Worm (Caenorhabditis elegans) whole organism, mixed stage, embryonic: ENCODE results near the gene C50E3.11.
A peak's percentile ranks its signal among the peaks of the same experiment; 100 is the strongest.

Experiments
- M03D4.4 ChIP-seq: sonication (generic microtip); optimal IDR thresholded peaks from 2 replicates; lab custom pipeline; 2017; ENCODE audit warnings: mild to moderate bottlenecking, missing genetic modification characterization, missing compliant biosample characterization
- bed-3 ChIP-seq: fragments of 200-800 bp; sonication (Bioruptor generic); optimal IDR thresholded peaks from 3 replicates; lab custom pipeline; 2018; ENCODE audit warnings: mild to moderate bottlenecking, missing genetic modification characterization, moderate library complexity, missing compliant biosample characterization
- blmp-1 ChIP-seq: fragments of 150-350 bp; optimal IDR thresholded peaks from 2 replicates; lab custom pipeline; 2014; ENCODE audit warnings: missing biosample characterization, missing genetic modification characterization
- ceh-39 ChIP-seq: fragments of 150-350 bp; optimal IDR thresholded peaks from 2 replicates; lab custom pipeline; 2014; ENCODE audit warnings: missing biosample characterization, missing genetic modification characterization
- ceh-43 ChIP-seq: fragments of 200-800 bp; sonication (Bioruptor generic); optimal IDR thresholded peaks from 2 replicates; lab custom pipeline; 2018; ENCODE audit warnings: mild to moderate bottlenecking, missing genetic modification characterization, moderate library complexity, missing compliant biosample characterization
- ceh-83 ChIP-seq: fragments of 200-800 bp; sonication (Bioruptor generic); optimal IDR thresholded peaks from 2 replicates; lab custom pipeline; 2018; ENCODE audit warnings: mild to moderate bottlenecking, missing genetic modification characterization, missing compliant biosample characterization
- ces-1 ChIP-seq: fragments of 150-350 bp; optimal IDR thresholded peaks from 2 replicates; lab custom pipeline; 2014; ENCODE audit warnings: missing biosample characterization, missing genetic modification reagents, missing genetic modification characterization
- cnd-1 ChIP-seq: fragments of 200-800 bp; sonication (Bioruptor generic); optimal IDR thresholded peaks from 2 replicates; lab custom pipeline; 2018; ENCODE audit warnings: mild to moderate bottlenecking, missing genetic modification characterization, missing compliant biosample characterization
- drap-1 ChIP-seq: fragments of 200-800 bp; sonication (Bioruptor generic); optimal IDR thresholded peaks from 3 replicates; lab custom pipeline; 2018; ENCODE audit warnings: mild to moderate bottlenecking, missing genetic modification characterization, missing compliant biosample characterization
- elt-1 ChIP-seq: sonication (generic microtip); optimal IDR thresholded peaks from 2 replicates; lab custom pipeline; 2017; ENCODE audit warnings: missing genetic modification characterization, mild to moderate bottlenecking, missing compliant biosample characterization, antibody characterized with exemption, moderate library complexity, borderline replicate concordance; ENCODE audit not compliant: insufficient read depth
- elt-3 ChIP-seq: fragments of 150-350 bp; optimal IDR thresholded peaks from 2 replicates; lab custom pipeline; 2014; ENCODE audit warnings: missing biosample characterization, missing genetic modification characterization
- flh-1 ChIP-seq: fragments of 200-800 bp; sonication (Bioruptor generic); optimal IDR thresholded peaks from 2 replicates; lab custom pipeline; 2018; ENCODE audit warnings: mild to moderate bottlenecking, missing genetic modification characterization, moderate library complexity, missing compliant biosample characterization
- hlh-1 ChIP-seq: fragments of 150-350 bp; optimal IDR thresholded peaks from 2 replicates; lab custom pipeline; 2014; ENCODE audit warnings: missing biosample characterization, missing genetic modification reagents, missing genetic modification characterization
- lin-13 ChIP-seq: fragments of 150-350 bp; optimal IDR thresholded peaks from 2 replicates; lab custom pipeline; 2014; ENCODE audit warnings: missing biosample characterization, missing genetic modification characterization
- lin-32 ChIP-seq: fragments of 200-800 bp; sonication (Bioruptor generic); optimal IDR thresholded peaks from 2 replicates; lab custom pipeline; 2018; ENCODE audit warnings: mild to moderate bottlenecking, missing genetic modification characterization, missing compliant biosample characterization
- lsy-2 ChIP-seq: fragments of 150-350 bp; optimal IDR thresholded peaks from 2 replicates; lab custom pipeline; 2014; ENCODE audit warnings: missing biosample characterization, missing genetic modification characterization
- mab-5 ChIP-seq: fragments of 150-350 bp; optimal IDR thresholded peaks from 2 replicates; lab custom pipeline; 2014; ENCODE audit warnings: missing biosample characterization, missing genetic modification characterization
- mep-1 ChIP-seq: fragments of 150-350 bp; optimal IDR thresholded peaks from 2 replicates; lab custom pipeline; 2017; ENCODE audit warnings: missing biosample characterization, missing genetic modification reagents, missing genetic modification characterization, inconsistent platforms
- nhr-12 ChIP-seq: fragments of 150-350 bp; optimal IDR thresholded peaks from 2 replicates; lab custom pipeline; 2014; ENCODE audit warnings: missing biosample characterization, missing genetic modification characterization
- nhr-2 ChIP-seq: fragments of 150-350 bp; optimal IDR thresholded peaks from 2 replicates; lab custom pipeline; 2014; ENCODE audit warnings: missing biosample characterization, missing genetic modification characterization
- nhr-237 ChIP-seq: fragments of 150-350 bp; optimal IDR thresholded peaks from 2 replicates; lab custom pipeline; 2014; ENCODE audit warnings: missing biosample characterization, missing genetic modification characterization
- nhr-28 ChIP-seq: fragments of 150-350 bp; optimal IDR thresholded peaks from 2 replicates; lab custom pipeline; 2014; ENCODE audit warnings: missing biosample characterization, missing genetic modification characterization
- nhr-76 ChIP-seq: sonication (generic microtip); optimal IDR thresholded peaks from 2 replicates; lab custom pipeline; 2017; ENCODE audit warnings: missing biosample characterization, missing genetic modification characterization
- pha-4 ChIP-seq: fragments of 150-350 bp; optimal IDR thresholded peaks from 2 replicates; lab custom pipeline; 2018; ENCODE audit warnings: missing biosample characterization, missing genetic modification reagents, missing genetic modification characterization
- sem-2 ChIP-seq: fragments of 200-800 bp; sonication (Bioruptor generic); optimal IDR thresholded peaks from 2 replicates; lab custom pipeline; 2018; ENCODE audit warnings: mild to moderate bottlenecking, missing genetic modification characterization, missing compliant biosample characterization
- snpc-4 ChIP-seq: fragments of 150-350 bp; optimal IDR thresholded peaks from 2 replicates; lab custom pipeline; 2014; ENCODE audit warnings: missing biosample characterization, missing genetic modification characterization
- sptf-1 ChIP-seq: sonication (generic microtip); optimal IDR thresholded peaks from 2 replicates; lab custom pipeline; 2017; ENCODE audit warnings: mild to moderate bottlenecking, missing genetic modification characterization, moderate library complexity, missing compliant biosample characterization
- tbx-8 ChIP-seq: fragments of 200-800 bp; sonication (Bioruptor generic); optimal IDR thresholded peaks from 2 replicates; lab custom pipeline; 2018; ENCODE audit warnings: mild to moderate bottlenecking, missing genetic modification characterization, moderate library complexity, missing compliant biosample characterization
- unc-120 ChIP-seq: sonication (generic microtip); optimal IDR thresholded peaks from 2 replicates; lab custom pipeline; 2017; ENCODE audit warnings: missing genetic modification characterization, missing compliant biosample characterization; ENCODE audit not compliant: poor library complexity, severe bottlenecking
- unc-39 ChIP-seq: fragments of 150-350 bp; optimal IDR thresholded peaks from 2 replicates; lab custom pipeline; 2014; ENCODE audit warnings: missing biosample characterization, missing genetic modification characterization
- unc-62 ChIP-seq: fragments of 150-350 bp; optimal IDR thresholded peaks from 2 replicates; lab custom pipeline; 2014; ENCODE audit warnings: missing biosample characterization, missing genetic modification reagents, missing genetic modification characterization
- zip-8 ChIP-seq: fragments of 150-350 bp; optimal IDR thresholded peaks from 2 replicates; lab custom pipeline; 2014; ENCODE audit warnings: missing biosample characterization, missing genetic modification characterization
- ztf-11 ChIP-seq: fragments of 150-350 bp; optimal IDR thresholded peaks from 2 replicates; lab custom pipeline; 2014; ENCODE audit warnings: missing biosample characterization, missing genetic modification characterization

C50E3.11 gene

DNA sequence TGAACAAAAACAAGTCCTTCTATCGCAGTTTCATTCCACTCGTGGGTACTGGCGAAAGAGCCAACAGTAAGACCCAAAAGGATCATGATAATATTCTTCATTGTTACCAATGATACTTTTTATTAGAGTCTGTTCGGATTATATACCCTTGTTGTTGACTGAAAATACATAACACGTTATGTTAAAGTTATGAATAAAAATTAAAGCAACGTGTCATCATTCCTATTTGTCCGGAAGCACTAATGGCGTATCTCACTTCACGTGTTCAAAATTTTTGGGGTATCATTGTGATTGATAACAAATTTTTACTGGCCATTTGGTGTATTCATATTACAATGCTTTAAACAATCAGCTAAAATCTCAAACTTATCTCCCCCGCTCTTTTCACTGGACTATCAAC, 1.8 kb downstream of the C50E3.11 start, which contains the start of gene scl-26:
scl-26 (minus strand) TSS at position 101 of the 400 bp plus-strand sequence.
- TF ChIP-seq tbx-8 (no peak), lin-32 (GFP tag; lab: Kevin White, UChicago) (no peak), cnd-1 (tag; lab: Kevin White, UChicago) (no peak), unc-120 (no peak), unc-39 (no peak), ceh-39 (tag; lab: Kevin White, UChicago) (no peak), flh-1 (GFP tag; lab: Kevin White, UChicago) (no peak), drap-1 (no peak), nhr-2 (tag; lab: Kevin White, UChicago) (no peak), nhr-28 (no peak)

DNA sequence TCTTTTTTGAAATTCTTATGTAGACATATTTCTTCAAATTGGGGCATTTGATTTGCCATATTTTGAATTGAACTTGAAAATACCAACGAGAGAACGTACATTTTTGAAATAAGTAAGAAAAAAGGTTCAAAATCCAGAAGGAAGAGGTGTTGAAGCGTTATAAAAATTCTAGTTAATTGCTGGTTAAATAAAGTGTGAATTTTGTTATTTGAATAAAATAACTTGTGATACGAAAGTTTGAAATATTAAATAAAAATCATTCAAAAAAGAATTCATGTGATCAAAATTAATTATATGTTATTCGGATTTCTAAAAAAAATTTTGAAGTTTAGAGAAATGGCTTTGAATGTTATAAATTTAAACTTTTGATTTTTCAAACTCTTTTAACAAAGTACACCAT, 3.1 kb downstream of the C50E3.11 start, which contains the start of gene C50E3.9:
C50E3.9 (minus strand) TSS at position 101 of the 400 bp plus-strand sequence.
- no peak for TF ChIP-seq zip-8 (tag; lab: Kevin White, UChicago)

DNA sequence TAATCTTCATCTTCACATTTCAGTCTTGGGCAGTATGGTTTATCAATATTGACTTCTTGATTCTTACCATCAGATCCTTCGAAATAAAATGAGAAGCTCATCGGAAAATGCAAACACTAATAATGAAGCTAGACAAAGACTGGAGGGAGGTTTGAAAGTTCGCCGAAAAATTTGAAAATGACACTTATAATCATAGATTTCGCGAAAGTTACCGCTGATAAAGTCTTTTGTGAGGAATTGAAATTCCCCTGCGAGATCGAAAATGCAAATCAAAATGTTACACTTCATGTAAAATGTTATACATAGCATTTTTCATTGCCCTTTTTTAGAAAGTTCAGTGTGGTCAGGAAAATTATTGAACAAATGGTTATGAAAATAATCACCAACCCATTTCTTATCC, 5.0 kb downstream of the C50E3.11 start, which contains the start of gene C50E3.7:
C50E3.7 (minus strand) TSS at position 101 of the 400 bp plus-strand sequence.
- no peak for TF ChIP-seq drap-1
- no peak for TF ChIP-seq nhr-76 (tag; lab: Kevin White, UChicago)
- no peak for TF ChIP-seq sptf-1 (tag; lab: Kevin White, UChicago)
- TF ChIP-seq unc-39 = no peak
- no peak for TF ChIP-seq cnd-1 (tag; lab: Kevin White, UChicago)
- no peak for TF ChIP-seq nhr-12 (tag; lab: Kevin White, UChicago)
- TF ChIP-seq lin-13 (tag; lab: Kevin White, UChicago) = no peak
- no peak for TF ChIP-seq M03D4.4 (tag; lab: Kevin White, UChicago)

- TF ChIP-seq tbx-8 (no peak), mep-1 (tag; lab: Kevin White, UChicago) (no peak)
These were observed 8.2 kb downstream of the C50E3.11 start for ce11 chrV:7595132-7595531.

DNA sequence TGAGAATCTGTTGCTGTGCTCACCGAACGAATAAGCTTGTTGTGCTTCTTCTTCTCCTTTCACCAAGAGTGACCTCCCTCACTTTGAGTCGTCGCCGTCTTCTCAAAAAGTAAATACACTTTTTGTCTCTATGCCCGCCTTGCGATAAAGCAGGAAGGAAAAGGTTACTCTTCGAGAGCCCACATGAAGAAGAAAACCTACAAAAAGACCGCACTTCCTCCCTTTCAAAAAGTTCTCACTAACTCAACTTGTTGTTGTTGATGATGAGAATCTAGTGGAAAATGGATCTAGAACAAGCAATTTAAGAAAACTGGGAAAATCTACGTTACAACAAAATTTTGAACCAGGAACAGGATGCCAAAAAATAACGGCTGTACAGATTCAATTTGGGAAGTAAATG, 12.8 kb downstream of the C50E3.11 start, which contains the start of gene C50E3.6:
C50E3.6 (minus strand) TSS at position 101 of the 400 bp plus-strand sequence.
- TF ChIP-seq snpc-4 (tag; lab: Kevin White, UChicago) (no peak), ceh-39 (tag; lab: Kevin White, UChicago) (no peak), cnd-1 (tag; lab: Kevin White, UChicago) (no peak), nhr-28 (no peak), nhr-12 (tag; lab: Kevin White, UChicago) (no peak), lin-32 (GFP tag; lab: Kevin White, UChicago) (no peak)

DNA sequence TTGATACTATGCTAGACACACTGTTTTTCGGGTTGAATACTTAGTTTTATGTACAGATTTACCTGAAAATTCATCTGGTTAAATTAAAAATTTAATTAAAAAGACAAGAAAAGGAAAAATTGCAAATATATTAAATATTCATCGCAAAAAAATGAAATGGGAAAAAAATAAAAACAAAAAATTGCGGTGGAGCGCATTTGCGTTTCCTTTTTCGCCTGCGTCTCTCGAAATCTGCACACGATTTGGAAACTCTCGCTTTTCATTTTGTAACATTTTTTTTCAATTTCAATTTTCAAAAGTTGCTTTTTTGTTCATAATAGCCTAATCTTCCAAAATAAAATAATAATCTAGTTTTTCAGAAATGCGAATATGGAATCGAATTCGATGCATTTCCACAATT, 15.6 kb downstream of the C50E3.11 start, which contains the start of the genes F19F10.11 and C50E3.5:
F19F10.11 (minus strand) TSS at position 68 of the 400 bp plus-strand sequence.
C50E3.5 (plus strand) TSS at position 360 of the 400 bp plus-strand sequence.
- TF ChIP-seq lsy-2 (tag; lab: Kevin White, UChicago) = peak; percentile 5
- TF ChIP-seq mep-1 (tag; lab: Kevin White, UChicago) = peak; percentile 52
- no peak for TF ChIP-seq elt-1 (tag; lab: Kevin White, UChicago)
- TF ChIP-seq ces-1 (GFP tag; lab: Kevin White, UChicago) = peak; percentile 20
- TF ChIP-seq, all 35 proteins: peak for 3

DNA sequence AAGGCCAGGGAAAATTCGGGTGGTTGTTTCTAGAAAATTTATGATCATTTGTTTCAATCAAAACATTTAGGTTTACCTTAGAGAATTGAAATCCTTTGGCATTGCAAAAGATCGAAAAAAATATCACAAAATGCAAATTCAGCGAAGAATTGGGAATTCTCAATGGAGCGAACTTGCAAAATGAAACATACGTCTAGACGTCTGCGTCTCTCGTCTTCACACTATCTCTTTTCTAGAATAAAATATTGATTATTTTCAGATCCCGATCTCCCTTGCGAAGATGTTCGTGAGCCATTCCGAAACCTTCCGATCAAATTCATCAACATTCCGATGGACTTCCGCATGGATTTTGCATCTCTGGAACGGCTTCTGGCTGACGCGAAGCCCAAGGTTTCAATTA, 22.9 kb downstream of the C50E3.11 start, which contains the start of gene ets-6:
ets-6 (minus strand) TSS at position 169 of the 400 bp plus-strand sequence.
- no peak for TF ChIP-seq zip-8 (tag; lab: Kevin White, UChicago)
- no peak for TF ChIP-seq ceh-43 (GFP tag; lab: Kevin White, UChicago)
- TF ChIP-seq lin-13 (tag; lab: Kevin White, UChicago) = no peak
- no peak for TF ChIP-seq drap-1
- TF ChIP-seq elt-3 = no peak
- no peak for TF ChIP-seq blmp-1 (tag; lab: Kevin White, UChicago)
- TF ChIP-seq cnd-1 (tag; lab: Kevin White, UChicago) = no peak
- TF ChIP-seq hlh-1 = no peak
- no peak for TF ChIP-seq M03D4.4 (tag; lab: Kevin White, UChicago)
- TF ChIP-seq bed-3 (GFP tag; lab: Kevin White, UChicago) = no peak
- TF ChIP-seq pha-4 (tag; lab: Kevin White, UChicago) = peak; percentile 47
- no peak for TF ChIP-seq ceh-39 (tag; lab: Kevin White, UChicago)
- TF ChIP-seq nhr-12 (tag; lab: Kevin White, UChicago) = no peak
- TF ChIP-seq nhr-237 (tag; lab: Kevin White, UChicago) = peak; percentile 30
- TF ChIP-seq sem-2 (GFP tag; lab: Kevin White, UChicago) = no peak
- no peak for TF ChIP-seq ztf-11 (tag; lab: Kevin White, UChicago)
- peak; percentile 48 for TF ChIP-seq ces-1 (GFP tag; lab: Kevin White, UChicago)
- TF ChIP-seq flh-1 (GFP tag; lab: Kevin White, UChicago) = no peak
- TF ChIP-seq unc-62 = no peak
- no peak for TF ChIP-seq sptf-1 (tag; lab: Kevin White, UChicago)
- no peak for TF ChIP-seq nhr-76 (tag; lab: Kevin White, UChicago)
- no peak for TF ChIP-seq mab-5 (tag; lab: Kevin White, UChicago)
- no peak for TF ChIP-seq nhr-28
- TF ChIP-seq mep-1 (tag; lab: Kevin White, UChicago) = peak; percentile 53
- TF ChIP-seq ceh-83 (GFP tag; lab: Kevin White, UChicago) = no peak
- TF ChIP-seq elt-1 (tag; lab: Kevin White, UChicago) = no peak
- TF ChIP-seq, all 35 proteins: peak for 4
